Worm (Caenorhabditis elegans): ENCODE data around the gene flp-19.

DNA sequence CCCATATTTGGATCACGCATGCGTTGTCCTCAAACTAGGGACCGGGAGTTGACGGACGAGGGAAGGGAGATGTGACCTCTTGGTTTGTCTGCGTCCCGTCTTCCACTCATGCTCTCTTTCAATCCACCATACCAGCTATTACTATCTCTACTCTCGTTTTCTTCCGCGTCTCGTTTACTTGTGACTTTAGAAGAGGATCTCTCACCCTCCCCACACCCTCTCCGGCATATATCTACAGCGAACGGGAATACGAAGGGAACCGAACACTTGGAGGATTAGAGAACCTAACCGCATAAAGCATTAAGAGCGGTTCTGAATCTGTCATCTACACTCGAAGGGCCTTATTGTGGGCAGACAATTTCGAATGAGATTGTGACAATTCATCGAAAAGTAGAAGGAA lies 18.6 kb downstream of the flp-19 start:
- TF ChIP-seq lin-39 (tag; optimal IDR thresholded peaks at IDR 0.05) (no peak), ceh-9 (tag; optimal IDR thresholded peaks at IDR 0.05) (no peak), jun-1 (tag; optimal IDR thresholded peaks at IDR 0.05) (no peak), nhr-76 (tag; optimal IDR thresholded peaks at IDR 0.05) (no peak), unc-62 (GFP tag; optimal IDR thresholded peaks at IDR 0.05) (no peak), pha-4 (tag; optimal IDR thresholded peaks at IDR 0.05) (no peak), ceh-28 (tag; optimal IDR thresholded peaks at IDR 0.05) (no peak), nhr-25 (tag; optimal IDR thresholded peaks at IDR 0.05) (no peak), nhr-23 (tag; optimal IDR thresholded peaks at IDR 0.05) (peak; percentile 44), ztf-4 (tag; optimal IDR thresholded peaks at IDR 0.05) (no peak)
